Fruit fly (Drosophila melanogaster) whole organism, embryonic: ENCODE results near the gene Bet3.

ENCODE experiments used
- Ada2b ChIP-seq: fragments of 200-800 bp; sonication (Bioruptor generic); IDR thresholded peaks from 2 replicates; pipeline ENCODE4 v1.3.6; 2022; ENCODE audit warnings: missing biosample characterization, missing genetic modification characterization
- CG10959 ChIP-seq: fragments of 200-800 bp; sonication (Bioruptor generic); IDR thresholded peaks from 2 replicates; pipeline ENCODE4 v1.3.6; 2022; ENCODE audit warnings: missing biosample characterization, missing genetic modification characterization
- CG11093 ChIP-seq: fragments of 200-800 bp; sonication (Bioruptor generic); IDR thresholded peaks from 3 replicates; pipeline ENCODE4 v1.3.6; 2022; ENCODE audit warnings: missing biosample characterization, missing genetic modification characterization
- CG11398 ChIP-seq: fragments of 200-800 bp; sonication (Bioruptor generic); optimal IDR thresholded peaks from 2 replicates; lab custom pipeline; 2016; ENCODE audit warnings: missing biosample characterization, missing genetic modification characterization
- CG14050 ChIP-seq: fragments of 200-800 bp; sonication (Bioruptor generic); IDR thresholded peaks from 3 replicates; pipeline ENCODE4 v1.3.6; 2022; ENCODE audit warnings: missing biosample characterization, missing genetic modification characterization
- CG14441 ChIP-seq: fragments of 200-800 bp; sonication (Bioruptor generic); IDR thresholded peaks from 2 replicates; pipeline ENCODE4 v1.3.6; 2022; ENCODE audit warnings: missing biosample characterization, missing genetic modification characterization
- CG1603 ChIP-seq: fragments of 200-800 bp; sonication (Bioruptor generic); optimal IDR thresholded peaks from 2 replicates; lab custom pipeline; 2019; ENCODE audit warnings: missing biosample characterization, mild to moderate bottlenecking, missing genetic modification characterization, moderate library complexity
- CG16779 ChIP-seq: fragments of 200-800 bp; sonication (Bioruptor generic); IDR thresholded peaks from 2 replicates; pipeline ENCODE4 v1.3.6; 2022; ENCODE audit warnings: missing biosample characterization, missing genetic modification characterization
- CG16815 ChIP-seq: fragments of 200-800 bp; sonication (Bioruptor generic); optimal IDR thresholded peaks from 3 replicates; lab custom pipeline; 2017; ENCODE audit warnings: missing biosample characterization, mild to moderate bottlenecking, missing genetic modification characterization
- CG16863 ChIP-seq: fragments of 200-800 bp; sonication (Bioruptor generic); optimal IDR thresholded peaks from 3 replicates; lab custom pipeline; 2016; ENCODE audit warnings: missing biosample characterization, missing genetic modification characterization
- CG17568 ChIP-seq: fragments of 200-800 bp; sonication (Bioruptor generic); optimal IDR thresholded peaks from 2 replicates; lab custom pipeline; 2018; ENCODE audit warnings: missing biosample characterization, mild to moderate bottlenecking, missing genetic modification characterization, moderate library complexity
- CG17802 ChIP-seq: fragments of 200-800 bp; sonication (Bioruptor generic); optimal IDR thresholded peaks from 2 replicates; lab custom pipeline; 2018; ENCODE audit warnings: missing biosample characterization, mild to moderate bottlenecking, missing genetic modification characterization, moderate library complexity
- CG2889 ChIP-seq: fragments of 200-800 bp; sonication (Bioruptor generic); IDR thresholded peaks from 3 replicates; pipeline ENCODE4 v1.3.6; 2022; ENCODE audit warnings: missing biosample characterization, missing genetic modification characterization
- CG34422 ChIP-seq: fragments of 200-800 bp; sonication (Bioruptor generic); IDR thresholded peaks from 3 replicates; pipeline ENCODE4 v1.3.6; 2022; ENCODE audit warnings: missing biosample characterization, missing genetic modification characterization
- CG3847 ChIP-seq: fragments of 200-800 bp; sonication (Bioruptor generic); IDR thresholded peaks from 2 replicates; pipeline ENCODE4 v1.3.6; 2022; ENCODE audit warnings: missing biosample characterization, missing genetic modification characterization
- CG42726 ChIP-seq: fragments of 200-800 bp; sonication (Bioruptor generic); IDR thresholded peaks from 2 replicates; pipeline ENCODE4 v1.3.6; 2022; ENCODE audit warnings: missing biosample characterization, missing genetic modification characterization; ENCODE audit not compliant: partially characterized antibody
- CG4854 ChIP-seq: fragments of 200-800 bp; sonication (Bioruptor generic); optimal IDR thresholded peaks from 2 replicates; lab custom pipeline; 2016; ENCODE audit warnings: missing biosample characterization, missing genetic modification characterization, inconsistent platforms
- CG8089 ChIP-seq: fragments of 200-800 bp; sonication (Bioruptor generic); optimal IDR thresholded peaks from 3 replicates; lab custom pipeline; 2016; ENCODE audit warnings: missing biosample characterization, missing genetic modification characterization
- CG8765 ChIP-seq: fragments of 200-800 bp; sonication (Bioruptor generic); IDR thresholded peaks from 2 replicates; pipeline ENCODE4 v1.3.6; 2022; ENCODE audit warnings: missing biosample characterization, missing genetic modification characterization
- D ChIP-seq, 2 experiments: fragments of 200-800 bp in 1 of 2; fragments of >200 bp in 1 of 2; sonication (Bioruptor generic) in 1 of 2; optimal IDR thresholded peaks; 2 replicates in 1 of 2; 3 replicates in 1 of 2; lab custom pipeline; 2017; ENCODE audit warnings: mild to moderate bottlenecking in 1 of 2, missing biosample characterization in 1 of 2, missing genetic modification characterization in 1 of 2, missing genetic modification reagents in 1 of 2
- D19A ChIP-seq: fragments of 200-800 bp; optimal IDR thresholded peaks from 3 replicates; lab custom pipeline; 2019; ENCODE audit warnings: missing biosample characterization, mild to moderate bottlenecking, missing genetic modification characterization, moderate library complexity
- HmgD ChIP-seq: fragments of 200-800 bp; sonication (Bioruptor generic); optimal IDR thresholded peaks from 3 replicates; lab custom pipeline; 2016; ENCODE audit warnings: missing biosample characterization, missing genetic modification characterization
- Hr3 ChIP-seq: fragments of 200-800 bp; sonication (Bioruptor generic); optimal IDR thresholded peaks from 3 replicates; lab custom pipeline; 2016; ENCODE audit warnings: missing biosample characterization, missing genetic modification characterization
- Med ChIP-seq: fragments of 200-800 bp; sonication (Bioruptor generic); peaks from one replicate; lab custom pipeline; 2016; ENCODE audit warnings: missing biosample characterization, missing genetic modification characterization, mild to moderate bottlenecking, inconsistent platforms, moderate library complexity
- Meics ChIP-seq: fragments of 200-800 bp; sonication (Bioruptor generic); optimal IDR thresholded peaks from 2 replicates; lab custom pipeline; 2017; ENCODE audit warnings: missing biosample characterization, mild to moderate bottlenecking, missing genetic modification characterization
- Oli ChIP-seq: fragments of 200-800 bp; sonication (Bioruptor generic); optimal IDR thresholded peaks from 2 replicates; lab custom pipeline; 2018; ENCODE audit warnings: missing biosample characterization, mild to moderate bottlenecking, missing genetic modification characterization, moderate library complexity
- Six4 ChIP-seq: fragments of 200-800 bp; sonication (Bioruptor generic); optimal IDR thresholded peaks from 2 replicates; lab custom pipeline; 2016; ENCODE audit warnings: missing biosample characterization, missing genetic modification characterization
- Tbp ChIP-seq: fragments of >200 bp; optimal IDR thresholded peaks from 2 replicates; lab custom pipeline; 2018; ENCODE audit warnings: missing biosample characterization, missing genetic modification characterization
- Usf ChIP-seq: fragments of 200-800 bp; sonication (Bioruptor generic); optimal IDR thresholded peaks from 2 replicates; lab custom pipeline; 2017; ENCODE audit warnings: missing genotype, missing biosample characterization, missing genetic modification characterization
- YL-1 ChIP-seq: fragments of 200-800 bp; sonication (Bioruptor generic); optimal IDR thresholded peaks from 3 replicates; lab custom pipeline; 2017; ENCODE audit warnings: missing biosample characterization, mild to moderate bottlenecking, missing genetic modification characterization
- al ChIP-seq: fragments of 200-800 bp; sonication (Bioruptor generic); IDR thresholded peaks from 2 replicates; pipeline ENCODE4 v1.3.6; 2022; ENCODE audit warnings: missing biosample characterization, missing genetic modification characterization
- amos ChIP-seq: fragments of 200-800 bp; sonication (Bioruptor generic); IDR thresholded peaks from 2 replicates; pipeline ENCODE4 v1.3.6; 2022; ENCODE audit warnings: missing biosample characterization, missing genetic modification characterization; ENCODE audit not compliant: partially characterized antibody
- aop ChIP-seq: fragments of 200-800 bp; sonication (Bioruptor generic); IDR thresholded peaks from 2 replicates; pipeline ENCODE4 v1.3.6; 2022; ENCODE audit warnings: missing biosample characterization, missing genetic modification characterization
- corto ChIP-seq: fragments of 200-800 bp; sonication (Bioruptor generic); optimal IDR thresholded peaks from 2 replicates; lab custom pipeline; 2016; ENCODE audit warnings: missing biosample characterization, mild to moderate bottlenecking, missing genetic modification characterization, moderate library complexity
- cwo ChIP-seq: fragments of 200-800 bp; sonication (Bioruptor generic); optimal IDR thresholded peaks from 3 replicates; lab custom pipeline; 2017; ENCODE audit warnings: missing biosample characterization, missing genetic modification characterization, mild to moderate bottlenecking, moderate library complexity, missing genetic modification reagents
- dmrt11E ChIP-seq: fragments of 200-800 bp; sonication (Bioruptor generic); optimal IDR thresholded peaks from 3 replicates; lab custom pipeline; 2018; ENCODE audit warnings: missing biosample characterization, mild to moderate bottlenecking, missing genetic modification characterization, moderate library complexity
- dmrt99B ChIP-seq: fragments of 200-800 bp; sonication (Bioruptor generic); optimal IDR thresholded peaks from 2 replicates; lab custom pipeline; 2018; ENCODE audit warnings: missing biosample characterization, mild to moderate bottlenecking, missing genetic modification characterization, moderate library complexity
- hbn ChIP-seq: fragments of 200-800 bp; sonication (Bioruptor generic); IDR thresholded peaks from 2 replicates; pipeline ENCODE4 v1.3.6; 2022; ENCODE audit warnings: missing biosample characterization, missing genetic modification characterization; ENCODE audit not compliant: partially characterized antibody
- lilli ChIP-seq: fragments of 200-800 bp; sonication (Bioruptor generic); optimal IDR thresholded peaks from 3 replicates; lab custom pipeline; 2016; ENCODE audit warnings: missing biosample characterization, missing genetic modification characterization
- lmd ChIP-seq: fragments of 200-800 bp; sonication (Bioruptor generic); IDR thresholded peaks from 2 replicates; pipeline ENCODE4 v1.3.6; 2022; ENCODE audit warnings: missing biosample characterization, missing genetic modification characterization
- nom ChIP-seq: fragments of 200-800 bp; sonication (Bioruptor generic); optimal IDR thresholded peaks from 2 replicates; lab custom pipeline; 2017; ENCODE audit warnings: missing biosample characterization, missing genetic modification characterization, mild to moderate bottlenecking, moderate library complexity, missing genetic modification reagents
- pros ChIP-seq: fragments of 200-800 bp; sonication (Bioruptor generic); optimal IDR thresholded peaks from 3 replicates; lab custom pipeline; 2019; ENCODE audit warnings: missing biosample characterization, mild to moderate bottlenecking, missing genetic modification characterization, moderate library complexity
- pum ChIP-seq: fragments of 200-800 bp; sonication (Bioruptor generic); optimal IDR thresholded peaks from 2 replicates; lab custom pipeline; 2016; ENCODE audit warnings: missing biosample characterization, missing genetic modification characterization
- ro ChIP-seq: fragments of 200-800 bp; sonication (Bioruptor generic); IDR thresholded peaks from 2 replicates; pipeline ENCODE4 v1.3.6; 2022; ENCODE audit warnings: missing biosample characterization, missing genetic modification characterization
- seq ChIP-seq: fragments of 200-800 bp; sonication (Bioruptor generic); IDR thresholded peaks from 2 replicates; pipeline ENCODE4 v1.3.6; 2022; ENCODE audit warnings: missing biosample characterization, missing genetic modification characterization
- sqz ChIP-seq: fragments of 200-800 bp; sonication (Bioruptor generic); optimal IDR thresholded peaks from 3 replicates; lab custom pipeline; 2018; ENCODE audit warnings: missing biosample characterization, mild to moderate bottlenecking, missing genetic modification characterization
- trem ChIP-seq: fragments of 200-800 bp; optimal IDR thresholded peaks from 3 replicates; lab custom pipeline; 2019; ENCODE audit warnings: missing biosample characterization, mild to moderate bottlenecking, missing genetic modification characterization, moderate library complexity
- tup ChIP-seq: fragments of 200-800 bp; sonication (Bioruptor generic); optimal IDR thresholded peaks from 2 replicates; lab custom pipeline; 2016; ENCODE audit warnings: missing biosample characterization, mild to moderate bottlenecking, missing genetic modification characterization, moderate library complexity
- twi ChIP-seq: fragments of 200-800 bp; optimal IDR thresholded peaks from 2 replicates; lab custom pipeline; 2019; ENCODE audit warnings: missing biosample characterization, mild to moderate bottlenecking, missing genetic modification characterization, moderate library complexity
- yki ChIP-seq: fragments of >200 bp; optimal IDR thresholded peaks from 3 replicates; lab custom pipeline; 2018

The Bet3 gene

DNA sequence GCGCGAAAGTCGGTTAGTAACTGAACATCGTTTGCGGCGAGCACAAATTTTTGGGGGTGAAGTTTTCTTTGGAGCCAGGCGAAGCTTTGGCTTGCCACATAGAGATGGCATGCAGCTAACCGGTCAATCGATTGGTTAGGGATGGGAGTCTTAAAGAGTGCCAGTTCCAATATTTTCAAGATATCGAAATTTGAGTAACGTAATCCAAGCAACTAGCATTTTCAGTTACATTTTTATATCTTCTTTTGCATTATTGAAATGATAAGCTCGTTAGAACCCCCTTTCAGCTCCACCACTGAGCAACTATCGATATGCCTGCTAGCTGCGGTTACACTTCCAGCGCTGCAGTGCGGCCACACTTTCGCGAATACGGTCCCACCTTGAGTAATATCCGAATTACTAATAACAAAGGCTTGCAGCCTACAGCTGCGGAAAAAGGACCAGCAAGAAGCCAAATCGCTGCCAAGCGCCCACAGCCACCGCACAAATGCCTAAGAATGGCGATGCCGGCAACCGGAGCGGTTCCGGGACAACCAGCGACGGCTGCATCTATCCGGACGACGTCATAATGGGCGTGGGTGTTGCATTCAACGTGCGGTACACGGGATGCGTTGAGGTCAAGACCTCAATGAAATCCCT lies 15.3 kb downstream of the Bet3 start, which contains the start of the genes Atat and Shc (continued):
- TF ChIP-seq pros (GFP tag; lab: Kevin White, UChicago) (peak; percentile 21), lmd (peak; percentile 100), CG14050 (peak; percentile 99), Meics (peak; percentile 99), cwo (GFP tag; lab: Kevin White, UChicago) (peak; percentile 96), pum (peak; percentile 100), dmrt99B (tag; lab: Kevin White, UChicago) (peak; percentile 97), CG1603 (tag; lab: Kevin White, UChicago) (peak; percentile 98), amos (GFP tag; lab: Robert Waterston, UW) (peak; percentile 88), corto (GFP tag; lab: Kevin White, UChicago) (peak; percentile 89), CG8089 (peak; percentile 99), Usf (GFP tag; lab: Kevin White, UChicago) (peak; percentile 99), YL-1 (GFP tag; lab: Kevin White, UChicago) (peak; percentile 98), CG2889 (peak; percentile 100), CG17568 (GFP tag; lab: Kevin White, UChicago) (peak; percentile 95), CG8765 (GFP tag; lab: Robert Waterston, UW) (peak; percentile 99), aop (GFP tag; lab: Robert Waterston, UW) (peak; percentile 98), Hr3 (GFP tag; lab: Kevin White, UChicago) (peak; percentile 100), hbn (GFP tag; lab: Robert Waterston, UW) (peak; percentile 83), Ada2b (GFP tag; lab: Robert Waterston, UW) (peak; percentile 99), seq (GFP tag; lab: Robert Waterston, UW) (peak; percentile 98), tup (peak; percentile 99), ro (peak; percentile 98), Six4 (peak; percentile 99), CG4854 (peak; percentile 98), lilli (GFP tag; lab: Kevin White, UChicago) (peak; percentile 100), CG14441 (peak; percentile 100), CG11093 (peak; percentile 100), CG42726 (GFP tag; lab: Robert Waterston, UW) (0 out of 2 replicates have a peak, but pooled peaks have one; percentile 65), D19A (tag; lab: Kevin White, UChicago) (peak; percentile 89), nom (peak; percentile 78), CG10959 (peak; percentile 99), HmgD (GFP tag; lab: Kevin White, UChicago) (peak; percentile 100), D (optimal IDR thresholded peaks at IDR 0.05; lab: Kevin White, UChicago) (no peak), D (GFP tag; optimal IDR thresholded peaks at IDR 0.05; lab: Kevin White, UChicago) (peak; percentile 97), dmrt11E (tag; lab: Kevin White, UChicago) (peak; percentile 98), CG34422 (GFP tag; lab: Robert Waterston, UW) (peak; percentile 100), Oli (tag; lab: Kevin White, UChicago) (peak; percentile 98), Tbp (GFP tag; lab: Kevin White, UChicago) (no peak), twi (tag; lab: Kevin White, UChicago) (peak; percentile 96), sqz (GFP tag; lab: Kevin White, UChicago) (peak; percentile 74), trem (peak; percentile 95), CG16779 (GFP tag; lab: Robert Waterston, UW) (peak; percentile 98), CG3847 (GFP tag; lab: Robert Waterston, UW) (peak; percentile 100), yki (lab: Kevin White, UChicago) (no peak), Med (GFP tag; lab: Kevin White, UChicago) (peak; percentile 100), al (GFP tag; lab: Robert Waterston, UW) (peak; percentile 100), CG16863 (GFP tag; lab: Kevin White, UChicago) (peak; percentile 99), CG17802 (peak; percentile 93), CG16815 (GFP tag; lab: Kevin White, UChicago) (peak; percentile 100), CG11398 (GFP tag; lab: Kevin White, UChicago) (peak; percentile 99)
